Fruit fly (Drosophila melanogaster) whole organism, wandering third instar larva: ENCODE measurements around the gene Ag5r.
A peak's percentile ranks its signal among the peaks of the same experiment; 100 is the strongest.

Experiments
- Abd-B ChIP-seq: fragments of >200 bp; optimal IDR thresholded peaks from 2 replicates; lab custom pipeline; 2017; ENCODE audit warnings: missing biosample characterization, missing genetic modification characterization
- CG32264 ChIP-seq: fragments of 200-800 bp; sonication (Bioruptor generic); optimal IDR thresholded peaks from 2 replicates; lab custom pipeline; 2016; ENCODE audit warnings: missing biosample characterization, missing genetic modification characterization
- CG9705 ChIP-seq: fragments of 200-800 bp; sonication (Bioruptor generic); optimal IDR thresholded peaks from 2 replicates; lab custom pipeline; 2018; ENCODE audit warnings: missing biosample characterization, mild to moderate bottlenecking, missing genetic modification characterization
- CrebA ChIP-seq: fragments of 200-800 bp; sonication (Bioruptor generic); optimal IDR thresholded peaks from 2 replicates; lab custom pipeline; 2016; ENCODE audit warnings: missing biosample characterization, mild to moderate bottlenecking, missing genetic modification characterization, borderline replicate concordance
- Dfd ChIP-seq: fragments of >200 bp; optimal IDR thresholded peaks from 2 replicates; lab custom pipeline; 2017; ENCODE audit warnings: missing biosample characterization, missing genetic modification characterization
- Dif ChIP-seq: fragments of 200-275, 200-300 bp; sonication (Bioruptor generic); optimal IDR thresholded peaks from 2 replicates; lab custom pipeline; 2018; ENCODE audit warnings: missing biosample characterization, missing genetic modification characterization; ENCODE audit not compliant: partially characterized antibody
- GATAd ChIP-seq: sonication (Bioruptor generic); optimal IDR thresholded peaks from 2 replicates; lab custom pipeline; 2016; ENCODE audit warnings: missing biosample characterization, missing genetic modification characterization
- HLH106 ChIP-seq: fragments of 200-800 bp; optimal IDR thresholded peaks from 3 replicates; lab custom pipeline; 2019; ENCODE audit warnings: missing biosample characterization, mild to moderate bottlenecking, missing genetic modification characterization, moderate library complexity
- Hnf4 ChIP-seq: fragments of 200-800 bp; sonication (Bioruptor generic); optimal IDR thresholded peaks from 2 replicates; lab custom pipeline; 2016; ENCODE audit warnings: missing biosample characterization, mild to moderate bottlenecking, missing genetic modification characterization
- Hr78 ChIP-seq: fragments of >200 bp; optimal IDR thresholded peaks from 2 replicates; lab custom pipeline; 2017; ENCODE audit warnings: missing biosample characterization, missing genetic modification characterization
- Hr83 ChIP-seq: fragments of 200-300 bp; sonication (Bioruptor generic); optimal IDR thresholded peaks from 2 replicates; lab custom pipeline; 2016; ENCODE audit warnings: missing biosample characterization, mild to moderate bottlenecking, missing genetic modification characterization, moderate library complexity; ENCODE audit not compliant: poor library complexity, severe bottlenecking
- Jra ChIP-seq: sonication (Bioruptor generic); optimal IDR thresholded peaks from 2 replicates; lab custom pipeline; 2016; ENCODE audit warnings: missing biosample characterization, missing genetic modification characterization
- Myc ChIP-seq: fragments of >200 bp; optimal IDR thresholded peaks from 2 replicates; lab custom pipeline; 2017
- N ChIP-seq: fragments of >200 bp; optimal IDR thresholded peaks from 2 replicates; lab custom pipeline; 2018; ENCODE audit warnings: missing biosample characterization, missing external identifiers, missing genetic modification characterization
- OdsH ChIP-seq: fragments of 200-800 bp; sonication (Bioruptor generic); optimal IDR thresholded peaks from 2 replicates; lab custom pipeline; 2016; ENCODE audit warnings: missing biosample characterization, mild to moderate bottlenecking, missing genetic modification characterization
- Sp1 ChIP-seq: fragments of 200-800 bp; sonication (Bioruptor generic); optimal IDR thresholded peaks from 3 replicates; lab custom pipeline; 2019; ENCODE audit warnings: missing biosample characterization, mild to moderate bottlenecking, missing genetic modification characterization, moderate library complexity
- Vsx2 ChIP-seq: fragments of 200-300, 225-300 bp; sonication (Bioruptor generic); optimal IDR thresholded peaks from 2 replicates; lab custom pipeline; 2018; ENCODE audit warnings: missing biosample characterization, missing genetic modification characterization; ENCODE audit not compliant: partially characterized antibody
- br ChIP-seq: fragments of 200-800 bp; sonication (Bioruptor generic); optimal IDR thresholded peaks from 2 replicates; lab custom pipeline; 2016; ENCODE audit warnings: missing biosample characterization, missing genetic modification characterization
- brk ChIP-seq: fragments of 200-800 bp; sonication (Bioruptor generic); optimal IDR thresholded peaks from 2 replicates; lab custom pipeline; 2016; ENCODE audit warnings: missing biosample characterization, mild to moderate bottlenecking, missing genetic modification characterization
- dl ChIP-seq, 2 experiments: fragments of 175-275, 200-275 bp in 1 of 2; fragments of 200-275 bp in 1 of 2; sonication (Bioruptor generic); optimal IDR thresholded peaks; lab custom pipeline; 2018; ENCODE audit warnings: mild to moderate bottlenecking in 2 of 2, missing biosample characterization in 2 of 2, missing genetic modification characterization in 2 of 2, moderate library complexity in 2 of 2; ENCODE audit not compliant: partially characterized antibody in 2 of 2, insufficient read depth in 1 of 2
- dmrt93B ChIP-seq: fragments of 200-800 bp; sonication (Bioruptor generic); optimal IDR thresholded peaks from 2 replicates; lab custom pipeline; 2018; ENCODE audit warnings: missing biosample characterization, mild to moderate bottlenecking, missing genetic modification characterization
- dsf ChIP-seq: sonication (Bioruptor generic); optimal IDR thresholded peaks from 2 replicates; lab custom pipeline; 2016; ENCODE audit warnings: missing biosample characterization, missing genetic modification characterization, borderline replicate concordance
- ey ChIP-seq: fragments of 200-800 bp; sonication (Bioruptor generic); optimal IDR thresholded peaks from 2 replicates; lab custom pipeline; 2016; ENCODE audit warnings: missing biosample characterization, missing genetic modification characterization
- foxo ChIP-seq, 2 experiments: fragments of 200-800 bp; sonication (Bioruptor generic); optimal IDR thresholded peaks; 2 replicates in 1 of 2; 3 replicates in 1 of 2; lab custom pipeline; 2016 to 2017; ENCODE audit warnings: missing biosample characterization in 2 of 2, missing genetic modification characterization in 2 of 2
- fru ChIP-seq: fragments of 200-800 bp; sonication (Bioruptor generic); optimal IDR thresholded peaks from 3 replicates; lab custom pipeline; 2016; ENCODE audit warnings: missing biosample characterization, mild to moderate bottlenecking, missing genetic modification characterization
- h ChIP-seq: fragments of 200-800 bp; sonication (Bioruptor generic); optimal IDR thresholded peaks from 3 replicates; lab custom pipeline; 2016; ENCODE audit warnings: missing biosample characterization, mild to moderate bottlenecking, missing genetic modification characterization
- jim ChIP-seq: fragments of 175-275, 200-325 bp; sonication (Bioruptor generic); optimal IDR thresholded peaks from 2 replicates; lab custom pipeline; 2016; ENCODE audit warnings: missing biosample characterization, mild to moderate bottlenecking, missing genetic modification characterization
- lola ChIP-seq: fragments of >200 bp; optimal IDR thresholded peaks from 2 replicates; lab custom pipeline; 2017; ENCODE audit warnings: missing biosample characterization, missing genetic modification characterization
- pan ChIP-seq: fragments of >200 bp; optimal IDR thresholded peaks from 2 replicates; lab custom pipeline; 2017
- psq ChIP-seq: fragments of 200-800 bp; sonication (Bioruptor generic); optimal IDR thresholded peaks from 3 replicates; lab custom pipeline; 2017; ENCODE audit warnings: missing biosample characterization, mild to moderate bottlenecking, missing genetic modification characterization, moderate library complexity
- rgr ChIP-seq: fragments of 200-800 bp; sonication (Bioruptor generic); optimal IDR thresholded peaks from 3 replicates; lab custom pipeline; 2016; ENCODE audit warnings: missing biosample characterization, mild to moderate bottlenecking, missing genetic modification characterization
- sage ChIP-seq: fragments of 200-800 bp; sonication (Bioruptor generic); optimal IDR thresholded peaks from 2 replicates; lab custom pipeline; 2016; ENCODE audit warnings: missing biosample characterization, mild to moderate bottlenecking, missing genetic modification characterization
- sv ChIP-seq: fragments of 200-800 bp; sonication (Bioruptor generic); optimal IDR thresholded peaks from 3 replicates; lab custom pipeline; 2016; ENCODE audit warnings: missing biosample characterization, missing genetic modification characterization
- tai ChIP-seq: sonication (Bioruptor generic); optimal IDR thresholded peaks from 2 replicates; lab custom pipeline; 2016; ENCODE audit warnings: missing biosample characterization, missing genetic modification characterization
- usp ChIP-seq: fragments of >200 bp; optimal IDR thresholded peaks from 2 replicates; lab custom pipeline; 2017; ENCODE audit warnings: missing biosample characterization, missing genetic modification characterization
- woc ChIP-seq: sonication (Bioruptor generic); optimal IDR thresholded peaks from 2 replicates; lab custom pipeline; 2016; ENCODE audit warnings: missing biosample characterization, mild to moderate bottlenecking, missing genetic modification characterization

Ag5r gene

dm6 chrX:14775008-14775407 is 11.3 kb downstream of the Ag5r start, which contains the start of gene CG5334:
Gene CG5334, plus strand, starts transcription at chrX:14775308.
- no peak for TF ChIP-seq Dfd (GFP tag; lab: Kevin White, UChicago)

dm6 chrX:14765737-14766253 is 20.6 kb downstream of the Ag5r start, which contains the start of gene CG15890:
Gene CG15890, minus strand, starts transcription at chrX:14765787.
- TF ChIP-seq GATAd (no peak), CG32264 (GFP tag; lab: Kevin White, UChicago) (no peak), sv (GFP tag; lab: Kevin White, UChicago) (peak; percentile 20), Abd-B (no peak), sage (no peak), pan (no peak), h (GFP tag; lab: Kevin White, UChicago) (peak; percentile 5), dsf (GFP tag; lab: Kevin White, UChicago) (no peak), OdsH (GFP tag; lab: Kevin White, UChicago) (no peak), jim (GFP tag; lab: Kevin White, UChicago) (no peak), Vsx2 (no peak), Hr83 (no peak), HLH106 (peak; percentile 21), N (GFP tag; lab: Kevin White, UChicago) (no peak), Dfd (GFP tag; lab: Kevin White, UChicago) (no peak), CG9705 (GFP tag; lab: Kevin White, UChicago) (no peak), lola (no peak), Dif (GFP tag; lab: Kevin White, UChicago) (no peak), fru (GFP tag; lab: Kevin White, UChicago) (peak; percentile 6)

dm6 chrX:14765024-14765423 is 21.3 kb downstream of the Ag5r start:
- TF ChIP-seq psq (GFP tag; lab: Kevin White, UChicago) (no peak), Dfd (GFP tag; lab: Kevin White, UChicago) (peak; percentile 75), CrebA (GFP tag; lab: Kevin White, UChicago) (no peak)

dm6 chrX:14751162-14751561 is 35.2 kb downstream of the Ag5r start:
- TF ChIP-seq sage (no peak), h (GFP tag; lab: Kevin White, UChicago) (peak; percentile 18), HLH106 (peak; percentile 15)
- TF ChIP-seq, all 38 proteins: peak for 2

- TF ChIP-seq CG9705 (GFP tag; lab: Kevin White, UChicago): peak; percentile 55
- TF ChIP-seq foxo (GFP tag; optimal IDR thresholded peaks at IDR 0.05; lab: Kevin White, UChicago): peak in 1 of 2 experiments; percentile 80
- no peak for TF ChIP-seq dl (GFP tag; optimal IDR thresholded peaks at IDR 0.05; lab: Kevin White, UChicago; ENCODE audit: insufficient read depth in 1 of 2, partially characterized antibody in 2 of 2)
- TF ChIP-seq GATAd: no peak
- no peak for TF ChIP-seq brk (GFP tag; lab: Kevin White, UChicago)
- TF ChIP-seq h (GFP tag; lab: Kevin White, UChicago): peak; percentile 71
- TF ChIP-seq tai: no peak
- peak; percentile 64 for TF ChIP-seq psq (GFP tag; lab: Kevin White, UChicago)
- no peak for TF ChIP-seq CG32264 (GFP tag; lab: Kevin White, UChicago)
- TF ChIP-seq fru (GFP tag; lab: Kevin White, UChicago): peak; percentile 82
- peak; percentile 22 for TF ChIP-seq Hnf4 (GFP tag; lab: Kevin White, UChicago)
- TF ChIP-seq usp (GFP tag; lab: Kevin White, UChicago): no peak
- no peak for TF ChIP-seq dsf (GFP tag; lab: Kevin White, UChicago)
- peak; percentile 43 for TF ChIP-seq dmrt93B
- no peak for TF ChIP-seq Jra
- TF ChIP-seq Dif (GFP tag; lab: Kevin White, UChicago): no peak
- peak; percentile 79 for TF ChIP-seq ey (GFP tag; lab: Kevin White, UChicago)
- TF ChIP-seq OdsH (GFP tag; lab: Kevin White, UChicago): peak; percentile 59
- no peak for TF ChIP-seq jim (GFP tag; lab: Kevin White, UChicago)
- no peak for TF ChIP-seq N (GFP tag; lab: Kevin White, UChicago)
- peak; percentile 63 for TF ChIP-seq rgr (GFP tag; lab: Kevin White, UChicago)
- no peak for TF ChIP-seq sv (GFP tag; lab: Kevin White, UChicago)
- no peak for TF ChIP-seq Hr78
- TF ChIP-seq woc: peak; percentile 73
- TF ChIP-seq Sp1: peak; percentile 63
- peak; percentile 69 for TF ChIP-seq br (GFP tag; lab: Kevin White, UChicago)
- no peak for TF ChIP-seq Myc (lab: Kevin White, UChicago)
- peak; percentile 79 for TF ChIP-seq HLH106
- TF ChIP-seq, all 38 proteins: peak for 14
These were observed 35.9 kb downstream of the Ag5r start for dm6 chrX:14750448-14750847.
